Fruit fly (Drosophila melanogaster): ENCODE measurements around the gene BigH1.

The BigH1 gene

DNA sequence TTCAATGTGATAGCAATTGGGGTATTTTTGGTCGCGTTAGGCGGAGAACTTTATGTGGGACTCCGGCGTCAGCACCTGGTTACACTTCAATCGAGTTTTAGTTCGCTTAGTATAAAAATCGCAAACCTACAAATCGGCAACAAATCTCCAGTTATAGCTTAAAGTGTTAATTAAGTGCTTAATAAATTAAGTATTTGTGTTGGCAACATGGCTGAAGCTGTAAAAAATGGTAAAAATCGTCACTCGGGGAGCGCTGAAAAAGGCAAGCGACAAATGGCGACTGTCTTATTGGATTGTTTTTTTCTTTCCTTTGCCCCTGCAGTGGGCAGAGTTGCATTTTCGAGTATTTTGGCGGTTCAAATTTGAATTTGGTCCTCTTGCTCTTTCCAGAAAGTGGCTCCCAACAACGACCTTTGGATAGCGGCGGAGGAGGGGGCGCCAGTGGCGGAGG lies 3.9 kb upstream of the BigH1 start, which contains the start of gene Hexim (continued):
- no peak for TF ChIP-seq ap (GFP tag; IDR thresholded peaks at IDR 0.05)
- no peak for TF ChIP-seq cato (GFP tag; optimal IDR thresholded peaks at IDR 0.05; ENCODE audit: borderline replicate concordance)
- no peak for TF ChIP-seq Max (GFP tag; optimal IDR thresholded peaks at IDR 0.05)
- TF ChIP-seq CG4404 (GFP tag; IDR thresholded peaks at IDR 0.05): no peak
- no peak for TF ChIP-seq dmrt99B (tag; optimal IDR thresholded peaks at IDR 0.05)
- no peak for TF ChIP-seq slou (GFP tag; optimal IDR thresholded peaks at IDR 0.05)
- TF ChIP-seq unpg (GFP tag; optimal IDR thresholded peaks at IDR 0.05): no peak
- TF ChIP-seq cg (GFP tag; optimal IDR thresholded peaks at IDR 0.05): no peak
- TF ChIP-seq ranshi (GFP tag; IDR thresholded peaks at IDR 0.05): no peak
- peak; percentile 55 for TF ChIP-seq CG1603 (tag; optimal IDR thresholded peaks at IDR 0.05)
- no peak for TF ChIP-seq row (GFP tag; IDR thresholded peaks at IDR 0.05)
- no peak for TF ChIP-seq Hr78 (GFP tag; optimal IDR thresholded peaks at IDR 0.05)
- TF ChIP-seq CG15514 (GFP tag; optimal IDR thresholded peaks at IDR 0.05): peak; percentile 70
- no peak for TF ChIP-seq fd96Cb (tag; optimal IDR thresholded peaks at IDR 0.05)
- TF ChIP-seq CG16813 (GFP tag; IDR thresholded peaks at IDR 0.05; ENCODE audit: partially characterized antibody): no peak
- no peak for TF ChIP-seq dati (GFP tag; IDR thresholded peaks at IDR 0.05)
- no peak for TF ChIP-seq h (optimal IDR thresholded peaks at IDR 0.05)
- TF ChIP-seq CG8944 (GFP tag; optimal IDR thresholded peaks at IDR 0.05): no peak
- TF ChIP-seq CG30020 (tag; optimal IDR thresholded peaks at IDR 0.05): no peak
- TF ChIP-seq Poxn (GFP tag; IDR thresholded peaks at IDR 0.05): no peak
- no peak for TF ChIP-seq CG8478 (optimal IDR thresholded peaks at IDR 0.05)
- TF ChIP-seq E2f1 (GFP tag; IDR thresholded peaks at IDR 0.05): no peak
- TF ChIP-seq gcm2 (GFP tag; optimal IDR thresholded peaks at IDR 0.05): no peak
- TF ChIP-seq Asciz (GFP tag; optimal IDR thresholded peaks at IDR 0.05): no peak
- no peak for TF ChIP-seq z (GFP tag; IDR thresholded peaks at IDR 0.05)
- TF ChIP-seq Scr (GFP tag; IDR thresholded peaks at IDR 0.05; ENCODE audit: partially characterized antibody): no peak
- TF ChIP-seq hb (GFP tag; IDR thresholded peaks at IDR 0.05; ENCODE audit: partially characterized antibody): no peak
- no peak for TF ChIP-seq croc (GFP tag; conservative IDR thresholded peaks at IDR 0.05)
- no peak for TF ChIP-seq CG1832 (GFP tag; optimal IDR thresholded peaks at IDR 0.05)
- peak; percentile 16 for TF ChIP-seq Lhr (GFP tag; optimal IDR thresholded peaks at IDR 0.05)
- TF ChIP-seq knrl (GFP tag; IDR thresholded peaks at IDR 0.05; ENCODE audit: partially characterized antibody): no peak
- TF ChIP-seq kni (GFP tag; optimal IDR thresholded peaks at IDR 0.05): peak; percentile 9
- TF ChIP-seq Ets97D (GFP tag; optimal IDR thresholded peaks at IDR 0.05): peak; percentile 83
- TF ChIP-seq pzg (GFP tag; optimal IDR thresholded peaks at IDR 0.05): peak; percentile 84
- TF ChIP-seq bab2 (GFP tag; optimal IDR thresholded peaks at IDR 0.05): no peak
- no peak for TF ChIP-seq ERR (GFP tag; optimal IDR thresholded peaks at IDR 0.05)
- TF ChIP-seq CG17912 (GFP tag; optimal IDR thresholded peaks at IDR 0.05): no peak
- no peak for TF ChIP-seq az2 (GFP tag; optimal IDR thresholded peaks at IDR 0.05)
- TF ChIP-seq schlank (tag; optimal IDR thresholded peaks at IDR 0.05): no peak
- no peak for TF ChIP-seq CG8290 (GFP tag; optimal IDR thresholded peaks at IDR 0.05)
- no peak for TF ChIP-seq CG8290 (tag; optimal IDR thresholded peaks at IDR 0.05)
- no peak for TF ChIP-seq CG2889 (GFP tag; IDR thresholded peaks at IDR 0.05)
- TF ChIP-seq CG7357 (GFP tag; IDR thresholded peaks at IDR 0.05): no peak
- TF ChIP-seq run (tag; optimal IDR thresholded peaks at IDR 0.05): no peak
- no peak for TF ChIP-seq Neu2 (GFP tag; optimal IDR thresholded peaks at IDR 0.05; ENCODE audit: borderline replicate concordance)
- TF ChIP-seq nau (GFP tag; optimal IDR thresholded peaks at IDR 0.05): no peak
- TF ChIP-seq Trl (optimal IDR thresholded peaks at IDR 0.05): no peak
- no peak for TF ChIP-seq Trl (GFP tag; optimal IDR thresholded peaks at IDR 0.05)
- TF ChIP-seq HLHmδ (GFP tag; optimal IDR thresholded peaks at IDR 0.05): no peak
- no peak for TF ChIP-seq CG43689 (GFP tag; IDR thresholded peaks at IDR 0.05)
- TF ChIP-seq sc (optimal IDR thresholded peaks at IDR 0.05): no peak
- no peak for TF ChIP-seq sc (GFP tag; optimal IDR thresholded peaks at IDR 0.05)
- TF ChIP-seq CG42726 (GFP tag; IDR thresholded peaks at IDR 0.05; ENCODE audit: partially characterized antibody): no peak

Measured in whole organism, embryonic.